Fruit fly (Drosophila melanogaster) Kc167 (cell line): ENCODE results near the gene CG16758.

ENCODE experiments used
- Sin3A ChIP-seq: fragments of >200 bp; optimal IDR thresholded peaks from 2 replicates; lab custom pipeline; 2018; ENCODE audit warnings: missing external identifiers
- insv ChIP-seq: fragments of >200 bp; optimal IDR thresholded peaks from 3 replicates; lab custom pipeline; 2018; ENCODE audit warnings: missing external identifiers
- psq ChIP-seq: fragments of >200 bp; optimal IDR thresholded peaks from 2 replicates; lab custom pipeline; 2017; ENCODE audit warnings: missing external identifiers

DNA sequence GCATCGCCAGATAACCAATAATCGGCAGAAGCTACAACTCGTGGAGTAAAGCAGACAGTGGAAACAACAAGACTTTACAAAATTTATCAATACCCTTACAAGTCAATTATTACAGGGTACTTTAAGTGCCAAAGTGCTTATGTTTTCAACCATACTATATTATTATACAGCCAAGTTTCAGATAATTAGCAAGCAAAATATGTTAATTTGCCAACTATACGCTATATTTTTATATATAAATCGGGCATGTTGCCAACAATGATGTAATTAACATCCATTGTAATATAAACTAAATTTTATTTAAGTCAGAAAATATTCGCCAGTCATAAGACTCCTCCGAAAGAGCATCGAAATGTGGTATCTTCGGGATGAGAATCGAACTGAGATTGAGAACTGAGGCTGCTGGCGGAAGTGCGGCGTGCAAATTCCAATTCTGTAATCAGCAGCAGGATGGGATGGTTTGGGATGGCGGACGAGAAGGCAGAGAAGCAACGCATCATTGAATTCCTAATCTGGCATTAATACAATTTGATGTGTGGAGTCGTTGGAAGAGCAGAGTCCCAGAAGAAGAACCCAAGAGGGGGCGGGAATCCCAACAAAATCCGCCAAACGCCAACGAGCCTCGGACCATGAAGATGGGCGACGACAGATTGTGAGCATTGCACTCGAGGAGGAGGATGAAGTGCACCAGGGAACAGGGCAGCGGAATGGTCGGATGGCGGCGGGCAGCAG is 29.8 kb upstream of the CG16758 start:
- TF ChIP-seq Sin3A (lab: Kevin White, UChicago) (no peak), insv (no peak), psq (lab: Kevin White, UChicago) (no peak)
